Fruit fly (Drosophila melanogaster): ENCODE data around the gene Klp3A.

Klp3A gene

dm6 chrX:2642484-2643379 is 38.9 kb upstream of the Klp3A start (continued):
- TF ChIP-seq CG8290 (GFP tag; optimal IDR thresholded peaks at IDR 0.05), result no peak
- no peak for TF ChIP-seq CG8290 (tag; optimal IDR thresholded peaks at IDR 0.05)
- TF ChIP-seq CG34422 (GFP tag; IDR thresholded peaks at IDR 0.05), result no peak
- no peak for TF ChIP-seq seq (GFP tag; IDR thresholded peaks at IDR 0.05)
- no peak for TF ChIP-seq D19B (GFP tag; optimal IDR thresholded peaks at IDR 0.05)
- TF ChIP-seq Drgx (GFP tag; IDR thresholded peaks at IDR 0.05), result peak; percentile 28; the same call in 1 of the 2 replicates
- no peak for TF ChIP-seq B-H2 (GFP tag; optimal IDR thresholded peaks at IDR 0.05)
- peak; percentile 7 for TF ChIP-seq CG13296 (GFP tag; optimal IDR thresholded peaks at IDR 0.05)
- TF ChIP-seq CG34376 (GFP tag; optimal IDR thresholded peaks at IDR 0.05), result peak; percentile 60
- TF ChIP-seq eyg (GFP tag; optimal IDR thresholded peaks at IDR 0.05), result no peak
- peak; percentile 97 for TF ChIP-seq Trl (optimal IDR thresholded peaks at IDR 0.05)
- peak; percentile 3 for TF ChIP-seq Trl (GFP tag; optimal IDR thresholded peaks at IDR 0.05)
- no peak for TF ChIP-seq sisA (GFP tag; IDR thresholded peaks at IDR 0.05)
- TF ChIP-seq CG13287 (GFP tag; IDR thresholded peaks at IDR 0.05; ENCODE audit: partially characterized antibody), result 0 out of 2 replicates have a peak, but pooled peaks have one; percentile 33
- TF ChIP-seq Atf-2 (GFP tag; optimal IDR thresholded peaks at IDR 0.05), result no peak
- TF ChIP-seq CG4424 (GFP tag; optimal IDR thresholded peaks at IDR 0.05), result no peak
- TF ChIP-seq sd (tag; optimal IDR thresholded peaks at IDR 0.05), result peak; percentile 73
- TF ChIP-seq zf30C (GFP tag; optimal IDR thresholded peaks at IDR 0.05), result peak; percentile 50
- no peak for TF ChIP-seq eve (GFP tag; optimal IDR thresholded peaks at IDR 0.05)
- TF ChIP-seq kay (GFP tag; optimal IDR thresholded peaks at IDR 0.05), result no peak
- TF ChIP-seq ewg (GFP tag; optimal IDR thresholded peaks at IDR 0.05), result no peak
- TF ChIP-seq Ssrp (tag; optimal IDR thresholded peaks at IDR 0.05), result no peak
- no peak for TF ChIP-seq crp (GFP tag; optimal IDR thresholded peaks at IDR 0.05)
- TF ChIP-seq CG6765 (GFP tag; optimal IDR thresholded peaks at IDR 0.05), result peak; percentile 56
- TF ChIP-seq Side (GFP tag; optimal IDR thresholded peaks at IDR 0.05), result no peak
- no peak for TF ChIP-seq CG8944 (GFP tag; optimal IDR thresholded peaks at IDR 0.05)
- no peak for TF ChIP-seq run (tag; optimal IDR thresholded peaks at IDR 0.05)
- TF ChIP-seq zen2 (GFP tag; IDR thresholded peaks at IDR 0.05; ENCODE audit: partially characterized antibody), result peak; percentile 65; the same call in 1 of the 3 replicates
- TF ChIP-seq sob (GFP tag; IDR thresholded peaks at IDR 0.05), result no peak
- TF ChIP-seq tup (GFP tag; optimal IDR thresholded peaks at IDR 0.05), result no peak
- no peak for TF ChIP-seq z (GFP tag; IDR thresholded peaks at IDR 0.05)
- TF ChIP-seq corto (GFP tag; optimal IDR thresholded peaks at IDR 0.05), result peak; percentile 50
- peak; percentile 61 for TF ChIP-seq Med (GFP tag)
- TF ChIP-seq ham (GFP tag; IDR thresholded peaks at IDR 0.05), result no peak
- TF ChIP-seq disco-r (GFP tag; optimal IDR thresholded peaks at IDR 0.05), result no peak
- TF ChIP-seq Vsx1 (GFP tag; optimal IDR thresholded peaks at IDR 0.05), result no peak
- peak; percentile 61 for TF ChIP-seq lbe (GFP tag; optimal IDR thresholded peaks at IDR 0.05)
- no peak for TF ChIP-seq CG14965 (GFP tag; optimal IDR thresholded peaks at IDR 0.05; ENCODE audit: borderline replicate concordance)
- no peak for TF ChIP-seq mld (GFP tag; IDR thresholded peaks at IDR 0.05; ENCODE audit: partially characterized antibody)
- TF ChIP-seq org-1 (GFP tag; optimal IDR thresholded peaks at IDR 0.05), result no peak

- no peak for TF ChIP-seq ATbp (GFP tag; optimal IDR thresholded peaks at IDR 0.05)
- peak; percentile 29 for TF ChIP-seq Hmr (GFP tag; optimal IDR thresholded peaks at IDR 0.05)
- TF ChIP-seq CG7928 (GFP tag; optimal IDR thresholded peaks at IDR 0.05), result no peak
- TF ChIP-seq CkIIα-i1 (GFP tag; IDR thresholded peaks at IDR 0.05), result no peak
- TF ChIP-seq CG9932 (GFP tag; IDR thresholded peaks at IDR 0.05), result peak; percentile 51
- TF ChIP-seq run (tag; optimal IDR thresholded peaks at IDR 0.05), result no peak
- TF ChIP-seq dmrt99B (tag; optimal IDR thresholded peaks at IDR 0.05), result peak; percentile 18
- TF ChIP-seq tgo (GFP tag; IDR thresholded peaks at IDR 0.05), result peak; percentile 37; the same call in 1 of the 3 replicates
- TF ChIP-seq ftz-f1 (GFP tag; optimal IDR thresholded peaks at IDR 0.05), result peak; percentile 54
- no peak for TF ChIP-seq hkb (optimal IDR thresholded peaks at IDR 0.05)
- peak; percentile 52 for TF ChIP-seq hkb (GFP tag; IDR thresholded peaks at IDR 0.05)
- no peak for TF ChIP-seq Lim3 (GFP tag; IDR thresholded peaks at IDR 0.05)
- TF ChIP-seq CG8388 (GFP tag; optimal IDR thresholded peaks at IDR 0.05), result no peak
- no peak for TF ChIP-seq gsb (GFP tag; IDR thresholded peaks at IDR 0.05)
Observed at dm6 chrX:2638646-2639045, 34.8 kb upstream of the Klp3A start.

Measured in whole organism, embryonic.